Worm (Caenorhabditis elegans): ENCODE measurements around the gene C34B4.5.
"Not testable (repeated sequence)": the region's sequence is repeated elsewhere in the genome, so short reads cannot be mapped to it uniquely, and the experiment has no call there.

The C34B4.5 gene

ce11 chrV:13130439-13130840 lies 34.7 kb downstream of the C34B4.5 start:
- TF ChIP-seq unc-62 (GFP tag; optimal IDR thresholded peaks at IDR 0.05): no peak

ce11 chrV:13131487-13131886 lies 35.7 kb downstream of the C34B4.5 start:
- no peak for TF ChIP-seq unc-62 (GFP tag; optimal IDR thresholded peaks at IDR 0.05)

- no peak for TF ChIP-seq unc-62 (GFP tag; optimal IDR thresholded peaks at IDR 0.05)
These were observed 37.6 kb downstream of the C34B4.5 start, which contains the start of gene B0365.9 for ce11 chrV:13133380-13133779. TSS of gene B0365.9 (minus strand) at chrV:13133565.

- TF ChIP-seq unc-62 (GFP tag; optimal IDR thresholded peaks at IDR 0.05): not testable (repeated sequence)
These were observed 39.0 kb downstream of the C34B4.5 start, which contains the start of gene clec-225 for ce11 chrV:13134786-13135185. TSS of gene clec-225 (minus strand) at chrV:13134886.

ce11 chrV:13137955-13138354 lies 42.2 kb downstream of the C34B4.5 start, which contains the start of gene clec-41:
TSS of gene clec-41 (minus strand) at chrV:13138101.
- TF ChIP-seq unc-62 (GFP tag; optimal IDR thresholded peaks at IDR 0.05): no peak

ce11 chrV:13138681-13139080 lies 42.9 kb downstream of the C34B4.5 start, which contains the start of gene dhc-3:
TSS of gene dhc-3 (plus strand) at chrV:13138981.
- TF ChIP-seq unc-62 (GFP tag; optimal IDR thresholded peaks at IDR 0.05): no peak
